Fruit fly (Drosophila melanogaster): Measurements from ENCODE around the gene Shab.

DNA sequence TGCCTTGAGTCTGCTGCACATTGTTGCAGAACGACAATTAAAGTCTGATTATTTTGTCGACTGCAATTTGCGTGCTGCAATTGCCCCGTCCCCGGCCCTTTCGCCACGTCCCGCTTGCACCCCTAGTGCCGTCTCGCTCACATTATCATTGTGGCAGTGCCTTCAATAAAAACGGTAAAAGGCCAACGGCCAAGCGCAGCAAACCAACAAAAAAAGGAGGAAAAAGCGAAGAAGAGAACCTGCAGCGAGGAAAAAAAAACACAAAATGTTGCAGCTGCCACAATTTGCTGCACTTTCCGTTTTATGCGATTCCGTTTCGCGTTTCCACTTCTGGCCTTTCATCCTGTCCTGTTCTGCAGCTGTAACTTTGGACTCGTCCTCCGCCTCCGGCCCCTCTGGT, 20.8 kb upstream of the Shab start:
- TF ChIP-seq unpg (GFP tag; optimal IDR thresholded peaks at IDR 0.05) (no peak), bigmax (GFP tag; optimal IDR thresholded peaks at IDR 0.05) (no peak), CG8765 (GFP tag; IDR thresholded peaks at IDR 0.05) (no peak), CG8388 (GFP tag; optimal IDR thresholded peaks at IDR 0.05) (no peak), CG2889 (GFP tag; IDR thresholded peaks at IDR 0.05) (no peak), NK7.1 (GFP tag; optimal IDR thresholded peaks at IDR 0.05) (no peak), usp (GFP tag; optimal IDR thresholded peaks at IDR 0.05) (no peak)

Measured in whole organism, embryonic.